Worm (Caenorhabditis elegans) whole organism, L3 larva: ENCODE measurements around the gene C05C8.5.

ENCODE experiments used
- ceh-9 ChIP-seq: sonication (generic microtip); optimal IDR thresholded peaks from 2 replicates; lab custom pipeline; 2018; ENCODE audit warnings: missing biosample characterization, missing genetic modification characterization
- fkh-10 ChIP-seq: sonication (generic microtip); optimal IDR thresholded peaks from 2 replicates; lab custom pipeline; 2017; ENCODE audit warnings: missing biosample characterization, missing genetic modification reagents, missing genetic modification characterization
- jun-1 ChIP-seq: fragments of 150-350 bp; optimal IDR thresholded peaks from 2 replicates; lab custom pipeline; 2014; ENCODE audit warnings: missing biosample characterization, missing genetic modification reagents, missing genetic modification characterization
- lin-15B ChIP-seq: fragments of 150-350 bp; optimal IDR thresholded peaks from 2 replicates; lab custom pipeline; 2014; ENCODE audit warnings: missing biosample characterization, missing genetic modification characterization
- mdl-1 ChIP-seq: fragments of 150-350 bp; optimal IDR thresholded peaks from 2 replicates; lab custom pipeline; 2014; ENCODE audit warnings: missing biosample characterization, missing genetic modification characterization
- pha-4 ChIP-seq: fragments of 150-350 bp; optimal IDR thresholded peaks from 2 replicates; lab custom pipeline; 2014; ENCODE audit warnings: missing biosample characterization, missing genetic modification reagents, missing genetic modification characterization
- pqm-1 ChIP-seq: fragments of 150-350 bp; optimal IDR thresholded peaks from 2 replicates; lab custom pipeline; 2017; ENCODE audit warnings: missing biosample characterization, missing genetic modification characterization, inconsistent platforms
- unc-62 ChIP-seq: fragments of 150-350 bp; sonication (generic microtip); optimal IDR thresholded peaks from 4 replicates; lab custom pipeline; 2014; ENCODE audit warnings: missing biosample characterization, missing genetic modification reagents, missing genetic modification characterization
- zag-1 ChIP-seq: fragments of 150-350 bp; optimal IDR thresholded peaks from 2 replicates; lab custom pipeline; 2014; ENCODE audit warnings: missing biosample characterization, missing genetic modification characterization
- ztf-11 ChIP-seq: fragments of 150-350 bp; optimal IDR thresholded peaks from 2 replicates; lab custom pipeline; 2014; ENCODE audit warnings: missing biosample characterization, missing genetic modification characterization

DNA sequence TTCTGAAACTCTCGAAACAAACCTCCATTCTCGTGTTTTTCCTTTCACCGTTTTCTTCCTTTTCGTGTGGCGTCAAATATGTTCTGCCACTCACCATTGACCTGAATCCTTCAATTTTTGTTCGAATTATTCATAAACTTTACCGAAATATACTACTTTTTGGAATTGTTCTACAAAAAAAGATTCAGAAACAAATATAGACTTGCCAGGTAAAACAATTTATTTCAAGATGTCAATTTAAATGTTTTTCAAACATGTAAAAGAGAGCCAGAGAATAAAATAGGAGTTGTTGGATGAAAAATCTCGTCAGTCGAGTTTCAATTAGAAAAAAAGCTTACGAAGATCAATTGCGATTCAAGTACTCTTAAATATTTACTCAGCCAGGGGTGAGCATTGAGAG, 41.1 kb downstream of the C05C8.5 start, which contains the start of gene F09G2.8:
- no peak for TF ChIP-seq lin-15B (tag; lab: Kevin White, UChicago)
- no peak for TF ChIP-seq zag-1 (tag; lab: Kevin White, UChicago)
- TF ChIP-seq unc-62, result no peak
- no peak for TF ChIP-seq ztf-11 (tag; lab: Kevin White, UChicago)
- no peak for TF ChIP-seq pha-4 (tag; lab: Kevin White, UChicago)
- TF ChIP-seq fkh-10 (GFP tag; lab: Kevin White, UChicago), result no peak
- no peak for TF ChIP-seq ceh-9 (tag; lab: Kevin White, UChicago)
- TF ChIP-seq pqm-1 (tag; lab: Kevin White, UChicago), result no peak
- TF ChIP-seq mdl-1, result no peak
- no peak for TF ChIP-seq jun-1 (tag; lab: Kevin White, UChicago)
